Fruit fly (Drosophila melanogaster) whole organism, embryonic: ENCODE data around the gene CG43680.

ENCODE experiments used
- NFAT ChIP-seq: fragments of 200-800 bp; sonication (Bioruptor generic); IDR thresholded peaks from 2 replicates; pipeline ENCODE4 v1.3.6; 2022; ENCODE audit warnings: missing biosample characterization, missing genetic modification characterization
- gro ChIP-seq: fragments of 200-800 bp; sonication (Bioruptor generic); optimal IDR thresholded peaks from 2 replicates; lab custom pipeline; 2016; ENCODE audit warnings: missing biosample characterization, missing genetic modification characterization
- p53 ChIP-seq: fragments of 200-800 bp; sonication (Bioruptor generic); optimal IDR thresholded peaks from 2 replicates; lab custom pipeline; 2016; ENCODE audit warnings: missing biosample characterization, missing genetic modification characterization

DNA sequence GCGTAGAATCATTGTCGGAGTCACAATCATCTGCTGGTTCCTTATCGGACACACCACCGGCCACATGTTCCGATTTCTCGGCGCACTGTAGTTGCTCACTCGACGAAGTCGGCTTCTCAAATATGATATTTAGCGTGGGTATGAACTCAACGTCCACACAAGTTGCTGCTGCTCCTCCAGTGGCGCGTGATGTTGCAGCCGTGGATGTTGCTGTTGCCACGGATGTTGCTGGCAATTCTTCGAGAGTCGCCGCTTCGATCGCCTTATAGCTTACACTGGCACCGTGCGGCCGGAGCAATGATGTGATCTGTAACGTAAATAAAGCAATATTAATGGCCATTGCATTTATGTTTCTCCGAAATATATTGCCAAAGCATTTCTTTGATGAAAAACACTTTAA lies 31.1 kb upstream of the CG43680 start:
- TF ChIP-seq NFAT (GFP tag; lab: Robert Waterston, UW) (no peak), p53 (GFP tag; lab: Kevin White, UChicago) (no peak), gro (no peak)
